Fruit fly (Drosophila melanogaster) whole organism, embryonic: ENCODE data around the gene Fmr1.

Source experiments
- B-H2 ChIP-seq: fragments of 200-800 bp; sonication (Bioruptor generic); optimal IDR thresholded peaks from 2 replicates; lab custom pipeline; 2018; ENCODE audit warnings: missing biosample characterization, mild to moderate bottlenecking, missing genetic modification characterization
- BtbVII ChIP-seq: fragments of 200-800 bp; sonication (Bioruptor generic); optimal IDR thresholded peaks from 3 replicates; lab custom pipeline; 2017; ENCODE audit warnings: missing biosample characterization, mild to moderate bottlenecking, missing genetic modification characterization
- C15 ChIP-seq: fragments of 200-800 bp; sonication (Bioruptor generic); IDR thresholded peaks from 3 replicates; pipeline ENCODE4 v1.3.6; 2022; ENCODE audit warnings: missing biosample characterization, missing genetic modification characterization
- CG12299 ChIP-seq: fragments of 200-800 bp; sonication (Bioruptor generic); optimal IDR thresholded peaks from 2 replicates; lab custom pipeline; 2018; ENCODE audit warnings: missing biosample characterization, mild to moderate bottlenecking, missing genetic modification characterization
- CG12659 ChIP-seq: fragments of 200-800 bp; sonication (Bioruptor generic); optimal IDR thresholded peaks from 3 replicates; lab custom pipeline; 2017; ENCODE audit warnings: mild to moderate bottlenecking, missing biosample characterization, missing genetic modification reagents, missing genetic modification characterization
- CG13894 ChIP-seq: fragments of 200-800 bp; sonication (Bioruptor generic); optimal IDR thresholded peaks from 3 replicates; lab custom pipeline; 2018; ENCODE audit warnings: missing biosample characterization, mild to moderate bottlenecking, missing genetic modification characterization, moderate library complexity
- CG17568 ChIP-seq: fragments of 200-800 bp; sonication (Bioruptor generic); optimal IDR thresholded peaks from 2 replicates; lab custom pipeline; 2018; ENCODE audit warnings: missing biosample characterization, mild to moderate bottlenecking, missing genetic modification characterization, moderate library complexity
- CG17912 ChIP-seq: fragments of 200-800 bp; sonication (Bioruptor generic); optimal IDR thresholded peaks from 2 replicates; lab custom pipeline; 2018; ENCODE audit warnings: missing biosample characterization, mild to moderate bottlenecking, missing genetic modification characterization
- CG18262 ChIP-seq: fragments of 200-800 bp; optimal IDR thresholded peaks from 3 replicates; lab custom pipeline; 2019; ENCODE audit warnings: missing biosample characterization, mild to moderate bottlenecking, missing genetic modification characterization, moderate library complexity
- CG2199 ChIP-seq: fragments of 200-800 bp; sonication (Bioruptor generic); IDR thresholded peaks from 3 replicates; pipeline ENCODE4 v1.3.6; 2022; ENCODE audit warnings: missing biosample characterization, missing genetic modification characterization
- CG2202 ChIP-seq: fragments of 200-800 bp; sonication (Bioruptor generic); optimal IDR thresholded peaks from 2 replicates; lab custom pipeline; 2018; ENCODE audit warnings: missing biosample characterization, mild to moderate bottlenecking, missing genetic modification characterization
- CG4404 ChIP-seq: fragments of 200-800 bp; sonication (Bioruptor generic); IDR thresholded peaks from 2 replicates; pipeline ENCODE4 v1.3.6; 2022; ENCODE audit warnings: missing biosample characterization, missing genetic modification characterization
- CG4820 ChIP-seq: fragments of 200-800 bp; sonication (Bioruptor generic); optimal IDR thresholded peaks from 3 replicates; lab custom pipeline; 2016; ENCODE audit warnings: missing biosample characterization, missing genetic modification characterization
- CG6175 ChIP-seq: fragments of 200-800 bp; sonication (Bioruptor generic); IDR thresholded peaks from 3 replicates; pipeline ENCODE4 v1.3.6; 2022; ENCODE audit warnings: missing biosample characterization, missing genetic modification characterization
- CG6791 ChIP-seq: fragments of 200-800 bp; sonication (Bioruptor generic); IDR thresholded peaks from 3 replicates; pipeline ENCODE4 v1.3.6; 2022; ENCODE audit warnings: missing biosample characterization, missing genetic modification characterization; ENCODE audit not compliant: partially characterized antibody
- CG6813 ChIP-seq: fragments of 200-800 bp; sonication (Bioruptor generic); optimal IDR thresholded peaks from 2 replicates; lab custom pipeline; 2017; ENCODE audit warnings: missing biosample characterization, missing genetic modification characterization, mild to moderate bottlenecking, moderate library complexity, missing genetic modification reagents
- CG7271 ChIP-seq: fragments of 200-800 bp; sonication (Bioruptor generic); optimal IDR thresholded peaks from 2 replicates; lab custom pipeline; 2018; ENCODE audit warnings: missing biosample characterization, mild to moderate bottlenecking, missing genetic modification characterization, moderate library complexity
- CG7786 ChIP-seq: fragments of 200-800 bp; sonication (Bioruptor generic); optimal IDR thresholded peaks from 2 replicates; lab custom pipeline; 2016; ENCODE audit warnings: missing biosample characterization, missing genetic modification characterization
- CG7839 ChIP-seq: fragments of 200-800 bp; sonication (Bioruptor generic); optimal IDR thresholded peaks from 3 replicates; lab custom pipeline; 2018; ENCODE audit warnings: missing biosample characterization, mild to moderate bottlenecking, missing genetic modification characterization, moderate library complexity
- CG8944 ChIP-seq: fragments of 200-800 bp; sonication (Bioruptor generic); optimal IDR thresholded peaks from 3 replicates; lab custom pipeline; 2016; ENCODE audit warnings: missing biosample characterization, missing genetic modification characterization
- CG9437 ChIP-seq: fragments of 200-800 bp; sonication (Bioruptor generic); optimal IDR thresholded peaks from 2 replicates; lab custom pipeline; 2018; ENCODE audit warnings: missing biosample characterization, mild to moderate bottlenecking, missing genetic modification characterization
- Doc2 ChIP-seq: fragments of 200-800 bp; sonication (Bioruptor generic); IDR thresholded peaks from 2 replicates; pipeline ENCODE4 v1.3.6; 2022; ENCODE audit warnings: missing biosample characterization, missing genetic modification characterization
- Elba2 ChIP-seq: fragments of 200-800 bp; sonication (Bioruptor generic); optimal IDR thresholded peaks from 3 replicates; lab custom pipeline; 2016; ENCODE audit warnings: missing biosample characterization, missing genetic modification characterization
- Lhr ChIP-seq: fragments of 200-800 bp; sonication (Bioruptor generic); optimal IDR thresholded peaks from 3 replicates; lab custom pipeline; 2017; ENCODE audit warnings: mild to moderate bottlenecking, missing biosample characterization, missing genetic modification reagents, missing genetic modification characterization
- MESR4 ChIP-seq: fragments of 200-800 bp; sonication (Bioruptor generic); optimal IDR thresholded peaks from 2 replicates; lab custom pipeline; 2018; ENCODE audit warnings: missing biosample characterization, mild to moderate bottlenecking, missing genetic modification characterization, moderate library complexity
- Meics ChIP-seq: fragments of 200-800 bp; sonication (Bioruptor generic); optimal IDR thresholded peaks from 2 replicates; lab custom pipeline; 2017; ENCODE audit warnings: missing biosample characterization, mild to moderate bottlenecking, missing genetic modification characterization
- Poxn ChIP-seq: fragments of 200-800 bp; sonication (Bioruptor generic); IDR thresholded peaks from 2 replicates; pipeline ENCODE4 v1.3.6; 2022; ENCODE audit warnings: missing biosample characterization, missing genetic modification characterization
- Ravus ChIP-seq: fragments of 200-800 bp; sonication (Bioruptor generic); IDR thresholded peaks from 2 replicates; pipeline ENCODE4 v1.3.6; 2022; ENCODE audit warnings: missing biosample characterization, missing genetic modification characterization
- Scr ChIP-seq: fragments of 200-800 bp; sonication (Bioruptor generic); IDR thresholded peaks from 2 replicates; pipeline ENCODE4 v1.3.6; 2022; ENCODE audit warnings: missing biosample characterization, missing genetic modification characterization; ENCODE audit not compliant: partially characterized antibody
- caup ChIP-seq: fragments of 200-800 bp; sonication (Bioruptor generic); optimal IDR thresholded peaks from 3 replicates; lab custom pipeline; 2017; ENCODE audit warnings: missing biosample characterization, mild to moderate bottlenecking, missing genetic modification characterization, moderate library complexity; ENCODE audit not compliant: severe bottlenecking
- ci ChIP-seq: fragments of 200-800 bp; sonication (Bioruptor generic); IDR thresholded peaks from 3 replicates; pipeline ENCODE4 v1.3.6; 2022; ENCODE audit warnings: missing biosample characterization, missing genetic modification characterization
- dan ChIP-seq: fragments of 200-800 bp; sonication (Bioruptor generic); IDR thresholded peaks from 2 replicates; pipeline ENCODE4 v1.3.6; 2022; ENCODE audit warnings: missing biosample characterization, missing genetic modification characterization
- dpn ChIP-seq, 2 experiments: fragments of 200-800 bp; sonication (Bioruptor generic); optimal IDR thresholded peaks; 3 replicates each; lab custom pipeline; 2016; ENCODE audit warnings: missing biosample characterization in 2 of 2, missing genetic modification characterization in 2 of 2
- emc ChIP-seq: fragments of 200-800 bp; sonication (Bioruptor generic); optimal IDR thresholded peaks from 2 replicates; lab custom pipeline; 2016; ENCODE audit warnings: missing biosample characterization, missing genetic modification characterization
- grau ChIP-seq: fragments of 200-800 bp; optimal IDR thresholded peaks from 3 replicates; lab custom pipeline; 2019; ENCODE audit warnings: missing biosample characterization, mild to moderate bottlenecking, missing genetic modification characterization, moderate library complexity
- hbn ChIP-seq: fragments of 200-800 bp; sonication (Bioruptor generic); IDR thresholded peaks from 2 replicates; pipeline ENCODE4 v1.3.6; 2022; ENCODE audit warnings: missing biosample characterization, missing genetic modification characterization; ENCODE audit not compliant: partially characterized antibody
- ind ChIP-seq: fragments of 200-800 bp; sonication (Bioruptor generic); optimal IDR thresholded peaks from 3 replicates; lab custom pipeline; 2016; ENCODE audit warnings: missing biosample characterization, missing genetic modification characterization
- kah ChIP-seq: fragments of 200-800 bp; sonication (Bioruptor generic); optimal IDR thresholded peaks from 2 replicates; lab custom pipeline; 2018; ENCODE audit warnings: missing biosample characterization, mild to moderate bottlenecking, missing genetic modification characterization
- ken ChIP-seq: fragments of 200-800 bp; sonication (Bioruptor generic); IDR thresholded peaks from 3 replicates; pipeline ENCODE4 v1.3.6; 2022; ENCODE audit warnings: missing biosample characterization, missing genetic modification characterization
- lbe ChIP-seq: fragments of 200-800 bp; sonication (Bioruptor generic); optimal IDR thresholded peaks from 2 replicates; lab custom pipeline; 2016; ENCODE audit warnings: missing biosample characterization, mild to moderate bottlenecking, missing genetic modification characterization
- maf-S ChIP-seq: fragments of 200-800 bp; sonication (Bioruptor generic); optimal IDR thresholded peaks from 2 replicates; lab custom pipeline; 2016; ENCODE audit warnings: missing biosample characterization, missing genetic modification characterization
- mirr ChIP-seq: fragments of 200-800 bp; sonication (Bioruptor generic); optimal IDR thresholded peaks from 3 replicates; lab custom pipeline; 2018; ENCODE audit warnings: missing biosample characterization, mild to moderate bottlenecking, missing genetic modification characterization
- pfk ChIP-seq: fragments of 200-800 bp; sonication (Bioruptor generic); optimal IDR thresholded peaks from 2 replicates; lab custom pipeline; 2018; ENCODE audit warnings: missing biosample characterization, mild to moderate bottlenecking, missing genetic modification characterization, moderate library complexity
- row ChIP-seq: fragments of 200-800 bp; sonication (Bioruptor generic); IDR thresholded peaks from 3 replicates; pipeline ENCODE4 v1.3.6; 2022; ENCODE audit warnings: missing biosample characterization, missing genetic modification characterization
- sim ChIP-seq: fragments of 200-800 bp; sonication (Bioruptor generic); IDR thresholded peaks from 2 replicates; pipeline ENCODE4 v1.3.6; 2022; ENCODE audit warnings: missing biosample characterization, missing genetic modification characterization
- sna ChIP-seq: fragments of 200-800 bp; sonication (Bioruptor generic); IDR thresholded peaks from 2 replicates; pipeline ENCODE4 v1.3.6; 2022; ENCODE audit warnings: missing biosample characterization, missing genetic modification characterization; ENCODE audit not compliant: partially characterized antibody
- tna ChIP-seq: fragments of 200-800 bp; sonication (Bioruptor generic); IDR thresholded peaks from 2 replicates; pipeline ENCODE4 v1.3.6; 2022; ENCODE audit warnings: missing biosample characterization, missing genetic modification characterization; ENCODE audit not compliant: partially characterized antibody
- tx ChIP-seq: fragments of 200-800 bp; sonication (Bioruptor generic); optimal IDR thresholded peaks from 2 replicates; lab custom pipeline; 2016; ENCODE audit warnings: missing biosample characterization, missing genetic modification characterization

The Fmr1 gene

DNA sequence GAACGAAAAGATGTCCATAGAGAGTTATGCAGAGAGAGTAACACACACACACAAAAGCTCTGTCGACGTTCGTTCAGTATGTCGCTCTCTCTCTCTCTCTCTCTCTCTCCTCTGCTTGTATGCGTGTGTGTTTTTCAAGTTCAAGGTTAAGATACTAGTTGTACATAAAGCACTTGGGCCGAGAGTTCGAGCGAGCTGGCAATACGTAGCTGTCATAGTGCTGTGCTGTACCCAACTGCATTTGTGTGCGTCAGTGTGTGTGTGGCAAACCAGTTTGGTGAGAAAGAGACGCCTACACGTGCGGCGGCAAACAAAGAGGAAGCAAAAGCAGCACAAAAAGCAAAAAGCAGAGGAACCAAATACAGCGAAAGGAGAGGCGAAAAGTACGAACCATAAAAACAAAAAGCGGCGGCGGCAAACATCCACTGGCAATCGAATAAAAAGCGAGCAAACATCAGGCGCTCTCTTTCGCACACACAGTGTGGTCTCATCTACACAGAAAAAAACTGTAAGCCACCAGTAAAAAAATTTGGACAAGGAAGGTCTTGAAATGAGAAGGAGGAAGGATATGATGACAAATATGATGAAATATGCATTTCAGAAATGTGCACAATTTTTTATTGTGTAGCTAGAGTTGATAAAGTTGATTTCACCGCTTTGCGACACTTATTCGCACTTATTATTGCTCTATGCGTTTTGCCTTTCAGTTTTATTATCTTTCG is 22.6 kb downstream of the Fmr1 start (continued):
- TF ChIP-seq BtbVII (peak; percentile 65), dan (GFP tag; lab: Robert Waterston, UW) (no peak), B-H2 (GFP tag; lab: Kevin White, UChicago) (no peak), caup (peak; percentile 41), Poxn (no peak), grau (tag; lab: Kevin White, UChicago) (peak; percentile 62), CG13894 (tag; lab: Kevin White, UChicago) (no peak), maf-S (GFP tag; lab: Kevin White, UChicago) (peak; percentile 49), ci (GFP tag; lab: Robert Waterston, UW) (peak; percentile 62; the same call in 2 of the 3 replicates), CG7271 (tag; lab: Kevin White, UChicago) (no peak), CG7786 (GFP tag; lab: Kevin White, UChicago) (peak; percentile 61), row (GFP tag; lab: Robert Waterston, UW) (peak; percentile 66), sim (GFP tag; lab: Robert Waterston, UW) (no peak), CG8944 (peak; percentile 69), C15 (peak; percentile 59; the same call in 1 of the 3 replicates), CG17912 (GFP tag; lab: Kevin White, UChicago) (no peak), dpn (GFP tag; optimal IDR thresholded peaks at IDR 0.05; lab: Kevin White, UChicago) (peak; percentile 71 to 82), CG12659 (GFP tag; lab: Kevin White, UChicago) (peak; percentile 51), CG4820 (GFP tag; lab: Kevin White, UChicago) (peak; percentile 53), CG9437 (no peak), Lhr (no peak), Ravus (GFP tag; lab: Robert Waterston, UW) (peak; percentile 4; the same call in 1 of the 2 replicates), CG2199 (0 out of 3 replicates have a peak, but pooled peaks have one; percentile 33), mirr (GFP tag; lab: Kevin White, UChicago) (peak; percentile 45), ken (GFP tag; lab: Robert Waterston, UW) (peak; percentile 65; the same call in 2 of the 3 replicates), Doc2 (GFP tag; lab: Robert Waterston, UW) (no peak), lbe (GFP tag; lab: Kevin White, UChicago) (peak; percentile 82), sna (GFP tag; lab: Robert Waterston, UW) (0 out of 2 replicates have a peak, but pooled peaks have one; percentile 28), Elba2 (GFP tag; lab: Kevin White, UChicago) (no peak), Meics (GFP tag; lab: Kevin White, UChicago) (peak; percentile 75), MESR4 (GFP tag; lab: Kevin White, UChicago) (no peak), tx (peak; percentile 39), CG17568 (GFP tag; lab: Kevin White, UChicago) (peak; percentile 52), hbn (no peak), CG6813 (GFP tag; lab: Kevin White, UChicago) (no peak), CG6791 (GFP tag; lab: Robert Waterston, UW) (no peak), CG6175 (0 out of 3 replicates have a peak, but pooled peaks have one; percentile 32), CG18262 (tag; lab: Kevin White, UChicago) (peak; percentile 24), CG2202 (tag; lab: Kevin White, UChicago) (no peak), kah (GFP tag; lab: Kevin White, UChicago) (no peak), CG4404 (peak; percentile 28; the same call in 1 of the 2 replicates), CG7839 (tag; lab: Kevin White, UChicago) (peak; percentile 69), emc (GFP tag; lab: Kevin White, UChicago) (peak; percentile 41), CG12299 (tag; lab: Kevin White, UChicago) (no peak), pfk (GFP tag; lab: Kevin White, UChicago) (no peak), ind (GFP tag; lab: Kevin White, UChicago) (peak; percentile 83), Scr (GFP tag; lab: Robert Waterston, UW) (no peak), tna (GFP tag; lab: Robert Waterston, UW) (no peak)
